Worm (Caenorhabditis elegans) whole organism, young adult: Measurements from ENCODE around the gene srw-67.

ENCODE experiments used
- F22D6.2 ChIP-seq: sonication (generic microtip); optimal IDR thresholded peaks from 2 replicates; lab custom pipeline; 2016; ENCODE audit warnings: mild to moderate bottlenecking, missing genetic modification characterization, missing compliant biosample characterization
- Y95B8A.8 ChIP-seq: fragments of 200-800 bp; sonication (Bioruptor generic); IDR thresholded peaks from 2 replicates; pipeline ENCODE4 v1.3.6; 2022; ENCODE audit warnings: missing genetic modification reagents, missing genetic modification characterization, missing compliant biosample characterization
- egrh-3 ChIP-seq: fragments of 200-800 bp; sonication (Bioruptor generic); IDR thresholded peaks from 2 replicates; pipeline ENCODE4 v1.3.6; 2022; ENCODE audit warnings: missing genetic modification reagents, missing genetic modification characterization, missing compliant biosample characterization
- mcd-1 ChIP-seq: fragments of 200-800 bp; sonication (Bioruptor generic); IDR thresholded peaks from 2 replicates; pipeline ENCODE4 v1.3.6; 2022; ENCODE audit warnings: missing genetic modification reagents, missing genetic modification characterization, missing compliant biosample characterization
- nfya-1 ChIP-seq: sonication (generic microtip); optimal IDR thresholded peaks from 2 replicates; lab custom pipeline; 2017; ENCODE audit warnings: antibody characterized with exemption, missing compliant biosample characterization, missing genetic modification characterization, borderline replicate concordance; ENCODE audit not compliant: insufficient read depth
- sea-2 ChIP-seq: fragments of 200-800 bp; sonication (Bioruptor generic); IDR thresholded peaks from 2 replicates; pipeline ENCODE4 v1.3.6; 2022; ENCODE audit warnings: missing genetic modification characterization, missing compliant biosample characterization
- snpc-4 ChIP-seq, 5 experiments: fragments of 150-350 bp in 1 of 5; sonication (generic microtip) in 4 of 5; optimal IDR thresholded peaks; 2 replicates each; lab custom pipeline; 2014 to 2018; ENCODE audit warnings: missing genetic modification characterization in 5 of 5, missing biosample characterization in 3 of 5, antibody characterized with exemption in 2 of 5, mild to moderate bottlenecking in 2 of 5, missing compliant biosample characterization in 2 of 5, missing genotype in 2 of 5, moderate library complexity in 2 of 5, missing genetic modification reagents in 1 of 5
- unc-62 ChIP-seq: fragments of 150-350 bp; optimal IDR thresholded peaks from 2 replicates; lab custom pipeline; 2014; ENCODE audit warnings: missing biosample characterization, missing genetic modification reagents, missing genetic modification characterization

ce11 chrV:7399202-7399601 lies 18.3 kb upstream of the srw-67 start, which contains the start of gene gst-41:
- TF ChIP-seq Y95B8A.8 (no peak), mcd-1 (GFP tag; lab: Robert Waterston, UW) (no peak), egrh-3 (no peak), F22D6.2 (tag; lab: Kevin White, UChicago) (no peak), sea-2 (GFP tag; lab: Robert Waterston, UW) (no peak), nfya-1 (tag; lab: Kevin White, UChicago) (no peak), snpc-4 (GFP tag; optimal IDR thresholded peaks at IDR 0.05; lab: Kevin White, UChicago) (no peak), snpc-4 (tag; optimal IDR thresholded peaks at IDR 0.05; lab: Kevin White, UChicago) (no peak), unc-62 (GFP tag; lab: Kevin White, UChicago) (no peak)
